Fruit fly (Drosophila melanogaster) whole organism, embryonic: ENCODE measurements around the gene PhKgamma.

ENCODE experiments used
- Antp ChIP-seq: fragments of 200-800 bp; sonication (Bioruptor generic); optimal IDR thresholded peaks from 3 replicates; lab custom pipeline; 2016; ENCODE audit warnings: missing biosample characterization, missing genetic modification characterization
- Asciz ChIP-seq: fragments of 200-800 bp; sonication (Bioruptor generic); optimal IDR thresholded peaks from 2 replicates; lab custom pipeline; 2017; ENCODE audit warnings: missing biosample characterization, mild to moderate bottlenecking, missing genetic modification characterization, missing genetic modification reagents
- Atf6 ChIP-seq: fragments of 200-800 bp; sonication (Bioruptor generic); IDR thresholded peaks from 2 replicates; pipeline ENCODE4 v1.3.6; 2022; ENCODE audit warnings: missing biosample characterization, missing genetic modification characterization
- B-H2 ChIP-seq: fragments of 200-800 bp; sonication (Bioruptor generic); optimal IDR thresholded peaks from 2 replicates; lab custom pipeline; 2018; ENCODE audit warnings: missing biosample characterization, mild to moderate bottlenecking, missing genetic modification characterization
- CG10321 ChIP-seq: fragments of 200-800 bp; sonication (Bioruptor generic); IDR thresholded peaks from 2 replicates; pipeline ENCODE4 v1.3.6; 2022; ENCODE audit warnings: missing biosample characterization, missing genetic modification characterization
- CG10543 ChIP-seq: fragments of 200-800 bp; sonication (Bioruptor generic); optimal IDR thresholded peaks from 3 replicates; lab custom pipeline; 2017; ENCODE audit warnings: missing biosample characterization, mild to moderate bottlenecking, missing genetic modification characterization, moderate library complexity
- CG10565 ChIP-seq: fragments of 200-800 bp; sonication (Bioruptor generic); optimal IDR thresholded peaks from 3 replicates; lab custom pipeline; 2016; ENCODE audit warnings: missing biosample characterization, mild to moderate bottlenecking, missing genetic modification characterization
- CG11504 ChIP-seq: fragments of 200-800 bp; sonication (Bioruptor generic); optimal IDR thresholded peaks from 3 replicates; lab custom pipeline; 2019; ENCODE audit warnings: missing biosample characterization, mild to moderate bottlenecking, missing genetic modification characterization, moderate library complexity
- CG1602 ChIP-seq: fragments of 200-800 bp; sonication (Bioruptor generic); optimal IDR thresholded peaks from 3 replicates; lab custom pipeline; 2016; ENCODE audit warnings: missing biosample characterization, missing genetic modification characterization
- CG17568 ChIP-seq: fragments of 200-800 bp; sonication (Bioruptor generic); optimal IDR thresholded peaks from 2 replicates; lab custom pipeline; 2018; ENCODE audit warnings: missing biosample characterization, mild to moderate bottlenecking, missing genetic modification characterization, moderate library complexity
- CG17829 ChIP-seq: fragments of 200-800 bp; optimal IDR thresholded peaks from 2 replicates; lab custom pipeline; 2019; ENCODE audit warnings: missing biosample characterization, mild to moderate bottlenecking, missing genetic modification characterization, moderate library complexity
- CG30020 ChIP-seq: fragments of 200-800 bp; optimal IDR thresholded peaks from 2 replicates; lab custom pipeline; 2019; ENCODE audit warnings: missing biosample characterization, mild to moderate bottlenecking, missing genetic modification characterization, moderate library complexity
- CG30403 ChIP-seq: fragments of 200-800 bp; sonication (Bioruptor generic); optimal IDR thresholded peaks from 3 replicates; lab custom pipeline; 2016; ENCODE audit warnings: missing biosample characterization, missing genetic modification characterization
- CG30431 ChIP-seq: fragments of 200-800 bp; sonication (Bioruptor generic); optimal IDR thresholded peaks from 2 replicates; lab custom pipeline; 2017; ENCODE audit warnings: missing biosample characterization, missing genetic modification characterization
- CG6791 ChIP-seq: fragments of 200-800 bp; sonication (Bioruptor generic); IDR thresholded peaks from 3 replicates; pipeline ENCODE4 v1.3.6; 2022; ENCODE audit warnings: missing biosample characterization, missing genetic modification characterization; ENCODE audit not compliant: partially characterized antibody
- CG7556 ChIP-seq: fragments of 200-800 bp; sonication (Bioruptor generic); optimal IDR thresholded peaks from 2 replicates; lab custom pipeline; 2017; ENCODE audit warnings: missing biosample characterization, mild to moderate bottlenecking, missing genetic modification characterization
- CG7839 ChIP-seq: fragments of 200-800 bp; sonication (Bioruptor generic); optimal IDR thresholded peaks from 3 replicates; lab custom pipeline; 2018; ENCODE audit warnings: missing biosample characterization, mild to moderate bottlenecking, missing genetic modification characterization, moderate library complexity
- CG7963 ChIP-seq: fragments of 200-800 bp; sonication (Bioruptor generic); IDR thresholded peaks from 3 replicates; pipeline ENCODE4 v1.3.6; 2022; ENCODE audit warnings: missing biosample characterization, missing genetic modification characterization; ENCODE audit not compliant: partially characterized antibody
- CG7987 ChIP-seq: fragments of 200-800 bp; sonication (Bioruptor generic); optimal IDR thresholded peaks from 2 replicates; lab custom pipeline; 2018; ENCODE audit warnings: missing biosample characterization, mild to moderate bottlenecking, missing genetic modification characterization, moderate library complexity
- CG8290 ChIP-seq, 3 experiments: fragments of 200-800 bp; sonication (Bioruptor generic); optimal IDR thresholded peaks; 2 replicates each; lab custom pipeline; 2016 to 2019; ENCODE audit warnings: missing biosample characterization in 3 of 3, missing genetic modification characterization in 3 of 3, mild to moderate bottlenecking in 2 of 3, moderate library complexity in 1 of 3
- CG8765 ChIP-seq: fragments of 200-800 bp; sonication (Bioruptor generic); IDR thresholded peaks from 2 replicates; pipeline ENCODE4 v1.3.6; 2022; ENCODE audit warnings: missing biosample characterization, missing genetic modification characterization
- D ChIP-seq, 2 experiments: fragments of 200-800 bp in 1 of 2; fragments of >200 bp in 1 of 2; sonication (Bioruptor generic) in 1 of 2; optimal IDR thresholded peaks; 2 replicates in 1 of 2; 3 replicates in 1 of 2; lab custom pipeline; 2017; ENCODE audit warnings: mild to moderate bottlenecking in 1 of 2, missing biosample characterization in 1 of 2, missing genetic modification characterization in 1 of 2, missing genetic modification reagents in 1 of 2
- Dek ChIP-seq: fragments of 200-800 bp; sonication (Bioruptor generic); optimal IDR thresholded peaks from 3 replicates; lab custom pipeline; 2019; ENCODE audit warnings: missing biosample characterization, mild to moderate bottlenecking, missing genetic modification characterization, moderate library complexity
- Hmx ChIP-seq: fragments of 200-800 bp; sonication (Bioruptor generic); optimal IDR thresholded peaks from 2 replicates; lab custom pipeline; 2016; ENCODE audit warnings: missing biosample characterization, missing genetic modification characterization
- Hsf ChIP-seq: fragments of 200-800 bp; sonication (Bioruptor generic); optimal IDR thresholded peaks from 3 replicates; lab custom pipeline; 2016; ENCODE audit warnings: missing biosample characterization, missing genetic modification characterization
- Lim3 ChIP-seq: fragments of 200-800 bp; sonication (Bioruptor generic); IDR thresholded peaks from 2 replicates; pipeline ENCODE4 v1.3.6; 2022; ENCODE audit warnings: missing biosample characterization, missing genetic modification characterization
- Mad ChIP-seq: fragments of 200-800 bp; sonication (Bioruptor generic); optimal IDR thresholded peaks from 2 replicates; lab custom pipeline; 2016; ENCODE audit warnings: missing biosample characterization, missing genetic modification characterization
- NK7.1 ChIP-seq: fragments of 200-800 bp; sonication (Bioruptor generic); optimal IDR thresholded peaks from 3 replicates; lab custom pipeline; 2016; ENCODE audit warnings: missing biosample characterization, missing genetic modification characterization
- Neu2 ChIP-seq: fragments of 200-800 bp; sonication (Bioruptor generic); optimal IDR thresholded peaks from 3 replicates; lab custom pipeline; 2016; ENCODE audit warnings: missing biosample characterization, missing genetic modification characterization, borderline replicate concordance
- Stat92E ChIP-seq, 3 experiments: fragments of >200 bp in 2 of 3; fragments of 200-800 bp in 1 of 3; sonication (Bioruptor generic) in 1 of 3; optimal IDR thresholded peaks; 2 replicates each; lab custom pipeline; 2017 to 2019; ENCODE audit warnings: missing biosample characterization in 3 of 3, missing genetic modification characterization in 3 of 3, mild to moderate bottlenecking in 1 of 3, moderate library complexity in 1 of 3
- Tbp ChIP-seq: fragments of >200 bp; optimal IDR thresholded peaks from 2 replicates; lab custom pipeline; 2018; ENCODE audit warnings: missing biosample characterization, missing genetic modification characterization
- Usf ChIP-seq: fragments of 200-800 bp; sonication (Bioruptor generic); optimal IDR thresholded peaks from 2 replicates; lab custom pipeline; 2017; ENCODE audit warnings: missing genotype, missing biosample characterization, missing genetic modification characterization
- bowl ChIP-seq: fragments of 200-800 bp; sonication (Bioruptor generic); IDR thresholded peaks from 2 replicates; pipeline ENCODE4 v1.3.6; 2022; ENCODE audit warnings: missing biosample characterization, missing genetic modification characterization
- exex ChIP-seq: fragments of 200-800 bp; sonication (Bioruptor generic); optimal IDR thresholded peaks from 4 replicates; lab custom pipeline; 2018; ENCODE audit warnings: missing biosample characterization, mild to moderate bottlenecking, missing genetic modification characterization, moderate library complexity
- fd102C ChIP-seq: fragments of 200-800 bp; sonication (Bioruptor generic); optimal IDR thresholded peaks from 2 replicates; lab custom pipeline; 2018; ENCODE audit warnings: missing biosample characterization, mild to moderate bottlenecking, missing genetic modification characterization, moderate library complexity
- ind ChIP-seq: fragments of 200-800 bp; sonication (Bioruptor generic); optimal IDR thresholded peaks from 3 replicates; lab custom pipeline; 2016; ENCODE audit warnings: missing biosample characterization, missing genetic modification characterization
- lmd ChIP-seq: fragments of 200-800 bp; sonication (Bioruptor generic); IDR thresholded peaks from 2 replicates; pipeline ENCODE4 v1.3.6; 2022; ENCODE audit warnings: missing biosample characterization, missing genetic modification characterization
- lov ChIP-seq, 2 experiments: fragments of 200-800 bp in 1 of 2; fragments of >200 bp in 1 of 2; sonication (Bioruptor generic) in 1 of 2; IDR thresholded peaks in 1 of 2; optimal IDR thresholded peaks in 1 of 2; 2 replicates in 1 of 2; 3 replicates in 1 of 2; pipeline versions ENCODE4 v1.3.6 to Lab custom; 2017 to 2022; ENCODE audit warnings: missing biosample characterization in 1 of 2, missing genetic modification characterization in 1 of 2
- pho ChIP-seq: fragments of 200-800 bp; sonication (Bioruptor generic); optimal IDR thresholded peaks from 2 replicates; lab custom pipeline; 2016; ENCODE audit warnings: missing biosample characterization, missing genetic modification characterization
- sima ChIP-seq: fragments of 200-800 bp; sonication (Bioruptor generic); optimal IDR thresholded peaks from 2 replicates; lab custom pipeline; 2016; ENCODE audit warnings: missing biosample characterization, missing genetic modification characterization
- slou ChIP-seq: fragments of 200-800 bp; sonication (Bioruptor generic); optimal IDR thresholded peaks from 3 replicates; lab custom pipeline; 2016; ENCODE audit warnings: missing biosample characterization, missing genetic modification characterization
- sob ChIP-seq: fragments of 200-800 bp; sonication (Bioruptor generic); IDR thresholded peaks from 2 replicates; pipeline ENCODE4 v1.3.6; 2022; ENCODE audit warnings: missing biosample characterization, missing genetic modification characterization
- tll ChIP-seq, 2 experiments: fragments of 200-800 bp in 1 of 2; fragments of >200 bp in 1 of 2; sonication (Bioruptor generic) in 1 of 2; optimal IDR thresholded peaks; 2 replicates each; lab custom pipeline; 2017 to 2019; ENCODE audit warnings: missing biosample characterization in 2 of 2, missing genetic modification characterization in 2 of 2, mild to moderate bottlenecking in 1 of 2, moderate library complexity in 1 of 2
- trem ChIP-seq: fragments of 200-800 bp; optimal IDR thresholded peaks from 3 replicates; lab custom pipeline; 2019; ENCODE audit warnings: missing biosample characterization, mild to moderate bottlenecking, missing genetic modification characterization, moderate library complexity
- vfl ChIP-seq: fragments of 200-800 bp; sonication (Bioruptor generic); optimal IDR thresholded peaks from 2 replicates; lab custom pipeline; 2016; ENCODE audit warnings: missing biosample characterization, missing genetic modification characterization
- zen ChIP-seq: fragments of 200-800 bp; sonication (Bioruptor generic); optimal IDR thresholded peaks from 3 replicates; lab custom pipeline; 2018; ENCODE audit warnings: missing biosample characterization, mild to moderate bottlenecking, missing genetic modification characterization, moderate library complexity

The PhKgamma gene

DNA sequence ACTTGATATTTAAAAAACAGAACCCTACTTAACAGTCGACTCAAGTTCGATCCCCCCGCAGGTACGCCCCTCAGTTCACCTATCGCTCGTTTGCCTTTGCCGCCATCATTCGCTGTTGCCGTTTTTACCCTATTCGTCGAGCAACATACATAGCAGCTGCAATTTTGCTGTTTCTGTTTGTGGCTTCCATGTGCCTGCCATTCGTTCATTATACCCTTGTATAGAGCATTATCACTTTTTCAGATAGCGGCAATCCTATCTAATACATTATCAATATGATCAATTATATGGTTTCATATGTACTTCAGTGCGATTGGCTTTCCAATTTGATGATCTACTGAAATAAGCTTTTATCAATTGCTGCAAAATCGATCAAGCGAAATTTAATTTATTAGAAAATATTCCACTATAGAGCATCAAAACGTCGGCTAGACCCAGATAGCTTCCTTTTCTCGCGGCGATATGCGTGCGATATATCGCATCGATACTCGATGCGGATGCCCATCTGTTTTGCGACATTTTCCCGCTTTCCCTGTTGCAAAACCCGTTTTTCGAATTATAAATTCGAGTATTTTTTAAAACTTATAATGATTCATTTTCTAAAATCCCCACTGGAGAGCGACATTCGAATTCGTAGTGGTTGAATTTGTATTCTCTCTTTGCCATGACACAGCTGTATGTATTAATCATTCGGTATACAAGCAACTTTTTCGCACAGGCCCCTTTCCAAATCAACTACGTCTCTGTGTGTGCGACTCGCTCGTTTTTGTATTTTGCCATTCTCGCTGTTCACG, 21.2 kb downstream of the PhKgamma start (continued):
- TF ChIP-seq tll (GFP tag; optimal IDR thresholded peaks at IDR 0.05; lab: Kevin White, UChicago) (no peak), zen (tag; lab: Kevin White, UChicago) (peak; percentile 85), NK7.1 (peak; percentile 76), Hsf (GFP tag; lab: Kevin White, UChicago) (peak; percentile 90), CG7987 (peak; percentile 53), lov (optimal IDR thresholded peaks at IDR 0.05; lab: Kevin White, UChicago) (no peak), lov (GFP tag; IDR thresholded peaks at IDR 0.05; lab: Robert Waterston, UW) (0 out of 3 replicates have a peak, but pooled peaks have one; percentile 35), CG7963 (peak; percentile 78), CG8290 (GFP tag; optimal IDR thresholded peaks at IDR 0.05; lab: Kevin White, UChicago) (peak; percentile 63), CG8290 (tag; optimal IDR thresholded peaks at IDR 0.05; lab: Kevin White, UChicago) (peak in 1 of 2 experiments; percentile 62), Lim3 (GFP tag; lab: Robert Waterston, UW) (no peak; the same call in 1 of the 2 replicates), CG6791 (GFP tag; lab: Robert Waterston, UW) (peak; percentile 72), trem (tag; lab: Kevin White, UChicago) (peak; percentile 74), D (optimal IDR thresholded peaks at IDR 0.05; lab: Kevin White, UChicago) (no peak), D (GFP tag; optimal IDR thresholded peaks at IDR 0.05; lab: Kevin White, UChicago) (peak; percentile 87), Dek (tag; lab: Kevin White, UChicago) (peak; percentile 81), CG8765 (GFP tag; lab: Robert Waterston, UW) (no peak; the same call in 1 of the 2 replicates), Antp (GFP tag; lab: Kevin White, UChicago) (peak; percentile 60), CG10543 (GFP tag; lab: Kevin White, UChicago) (peak; percentile 37), CG30431 (GFP tag; lab: Kevin White, UChicago) (peak; percentile 74), CG10565 (GFP tag; lab: Kevin White, UChicago) (peak; percentile 64), CG7556 (GFP tag; lab: Kevin White, UChicago) (peak; percentile 89), CG7839 (tag; lab: Kevin White, UChicago) (peak; percentile 93), Stat92E (GFP tag; optimal IDR thresholded peaks at IDR 0.05; lab: Kevin White, UChicago) (peak in 1 of 3 experiments; percentile 18), vfl (GFP tag; lab: Kevin White, UChicago) (peak; percentile 77), lmd (GFP tag; lab: Robert Waterston, UW) (peak; percentile 91), Usf (GFP tag; lab: Kevin White, UChicago) (peak; percentile 83), Tbp (GFP tag; lab: Kevin White, UChicago) (no peak), CG17568 (GFP tag; lab: Kevin White, UChicago) (peak; percentile 80), Hmx (peak; percentile 79), fd102C (GFP tag; lab: Kevin White, UChicago) (no peak), CG17829 (tag; lab: Kevin White, UChicago) (peak; percentile 90), Mad (peak; percentile 83), pho (peak; percentile 92), exex (peak; percentile 68), B-H2 (GFP tag; lab: Kevin White, UChicago) (peak; percentile 34), CG30020 (tag; lab: Kevin White, UChicago) (peak; percentile 63), Atf6 (GFP tag; lab: Robert Waterston, UW) (peak; percentile 89), CG30403 (GFP tag; lab: Kevin White, UChicago) (peak; percentile 90), CG10321 (GFP tag; lab: Robert Waterston, UW) (peak; percentile 23; the same call in 1 of the 2 replicates), ind (GFP tag; lab: Kevin White, UChicago) (peak; percentile 87), bowl (GFP tag; lab: Robert Waterston, UW) (0 out of 2 replicates have a peak, but pooled peaks have one; percentile 17), sima (peak; percentile 61), CG1602 (GFP tag; lab: Kevin White, UChicago) (peak; percentile 90), sob (GFP tag; lab: Robert Waterston, UW) (peak; percentile 82), Neu2 (GFP tag; lab: Kevin White, UChicago) (peak; percentile 42), CG11504 (tag; lab: Kevin White, UChicago) (peak; percentile 87), Asciz (GFP tag; lab: Kevin White, UChicago) (peak; percentile 74), slou (GFP tag; lab: Kevin White, UChicago) (peak; percentile 83)
